Fruit fly (Drosophila melanogaster): Measurements from ENCODE around the gene Cyp303a1.

Cyp303a1 gene

DNA sequence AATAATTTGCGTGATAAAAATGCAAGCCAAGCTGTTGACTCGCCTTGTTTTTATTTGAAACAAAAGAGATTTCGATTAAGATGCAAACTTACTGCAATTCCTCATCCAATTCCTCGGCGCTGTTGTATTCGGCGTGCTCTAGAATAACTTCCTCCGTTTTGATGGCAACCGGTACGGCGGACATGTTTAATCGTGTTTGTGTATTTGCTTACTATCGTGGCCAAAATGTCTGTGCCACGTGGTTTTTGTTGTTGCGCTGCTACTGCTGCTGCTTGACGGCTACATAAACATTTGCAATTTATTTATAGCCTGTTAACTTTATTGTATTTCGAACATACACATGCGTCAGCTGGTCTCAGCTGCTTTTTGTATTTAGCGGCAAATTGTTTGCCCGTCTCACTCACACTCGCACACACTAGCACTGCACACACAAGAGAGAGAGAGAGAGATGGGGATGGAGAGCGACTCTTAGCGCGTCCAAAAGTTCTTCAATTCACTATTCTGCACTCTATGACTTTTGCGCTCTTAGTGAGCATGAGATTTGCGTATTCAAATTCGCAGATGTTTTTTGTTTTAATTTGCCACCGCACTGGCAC, 6.9 kb upstream of the Cyp303a1 start:
- TF ChIP-seq Hnf4 (GFP tag; optimal IDR thresholded peaks at IDR 0.05) (no peak), dl (GFP tag; optimal IDR thresholded peaks at IDR 0.05; ENCODE audit: insufficient read depth in 1 of 2, partially characterized antibody in 2 of 2) (peak in 1 of 2 experiments; percentile 18)

- TF ChIP-seq pan (optimal IDR thresholded peaks at IDR 0.05) (no peak), psq (GFP tag; optimal IDR thresholded peaks at IDR 0.05) (peak; percentile 34), br (GFP tag; optimal IDR thresholded peaks at IDR 0.05) (peak; percentile 76), usp (GFP tag; optimal IDR thresholded peaks at IDR 0.05) (no peak), CrebA (GFP tag; optimal IDR thresholded peaks at IDR 0.05; ENCODE audit: borderline replicate concordance) (no peak), GATAd (GFP tag; optimal IDR thresholded peaks at IDR 0.05) (peak; percentile 64), sv (GFP tag; optimal IDR thresholded peaks at IDR 0.05) (peak; percentile 93), OdsH (GFP tag; optimal IDR thresholded peaks at IDR 0.05) (peak; percentile 74), Hr78 (GFP tag; optimal IDR thresholded peaks at IDR 0.05) (no peak), N (GFP tag; optimal IDR thresholded peaks at IDR 0.05) (no peak), woc (GFP tag; optimal IDR thresholded peaks at IDR 0.05) (peak; percentile 48), Hnf4 (GFP tag; optimal IDR thresholded peaks at IDR 0.05) (peak; percentile 92), fru (GFP tag; optimal IDR thresholded peaks at IDR 0.05) (peak; percentile 73), ey (GFP tag; optimal IDR thresholded peaks at IDR 0.05) (peak; percentile 76), jim (GFP tag; optimal IDR thresholded peaks at IDR 0.05) (peak; percentile 90), lola (GFP tag; optimal IDR thresholded peaks at IDR 0.05) (no peak), Hr83 (GFP tag; optimal IDR thresholded peaks at IDR 0.05; ENCODE audit: poor library complexity, severe bottlenecking) (peak; percentile 97), tai (GFP tag; optimal IDR thresholded peaks at IDR 0.05) (peak; percentile 97), Sp1 (GFP tag; optimal IDR thresholded peaks at IDR 0.05) (peak; percentile 61), Dfd (GFP tag; optimal IDR thresholded peaks at IDR 0.05) (no peak), Vsx2 (GFP tag; optimal IDR thresholded peaks at IDR 0.05; ENCODE audit: partially characterized antibody) (peak; percentile 98), Jra (GFP tag; optimal IDR thresholded peaks at IDR 0.05) (peak; percentile 85), dmrt93B (GFP tag; optimal IDR thresholded peaks at IDR 0.05) (peak; percentile 42), CG9705 (GFP tag; optimal IDR thresholded peaks at IDR 0.05) (peak; percentile 58), h (GFP tag; optimal IDR thresholded peaks at IDR 0.05) (peak; percentile 86), Myc (optimal IDR thresholded peaks at IDR 0.05) (peak; percentile 86), HLH106 (tag; optimal IDR thresholded peaks at IDR 0.05) (peak; percentile 64), Mio (GFP tag; optimal IDR thresholded peaks at IDR 0.05) (peak; percentile 53), dsf (GFP tag; optimal IDR thresholded peaks at IDR 0.05; ENCODE audit: borderline replicate concordance) (peak; percentile 73), Rel (GFP tag; optimal IDR thresholded peaks at IDR 0.05) (peak; percentile 51), Rel (tag; optimal IDR thresholded peaks at IDR 0.05) (peak; percentile 47), dl (GFP tag; optimal IDR thresholded peaks at IDR 0.05; ENCODE audit: insufficient read depth in 1 of 2, partially characterized antibody in 2 of 2) (peak in 1 of 2 experiments; percentile 62), foxo (GFP tag; optimal IDR thresholded peaks at IDR 0.05) (peak; percentile 66 to 88), Dif (GFP tag; optimal IDR thresholded peaks at IDR 0.05; ENCODE audit: partially characterized antibody) (peak; percentile 84), CG32264 (GFP tag; optimal IDR thresholded peaks at IDR 0.05) (peak; percentile 44), sage (GFP tag; optimal IDR thresholded peaks at IDR 0.05) (peak; percentile 63), rgr (GFP tag; optimal IDR thresholded peaks at IDR 0.05) (peak; percentile 86), Abd-B (GFP tag; optimal IDR thresholded peaks at IDR 0.05) (no peak), brk (GFP tag; optimal IDR thresholded peaks at IDR 0.05) (peak; percentile 80)
Measured at dm6 chr2L:16287602-16288392, 6.2 kb upstream of the Cyp303a1 start, which contains the start of the genes crp and pkaap. Gene crp, minus strand, starts transcription at chr2L:16287730. Gene pkaap, plus strand, starts transcription at chr2L:16288290.
